Fruit fly (Drosophila melanogaster) whole organism, embryonic: ENCODE data around the gene CG4770.

Source experiments
- ATbp ChIP-seq: fragments of 200-800 bp; sonication (Bioruptor generic); optimal IDR thresholded peaks from 2 replicates; lab custom pipeline; 2017; ENCODE audit warnings: missing biosample characterization, mild to moderate bottlenecking, missing genetic modification characterization, missing genetic modification reagents
- Bteb2 ChIP-seq: fragments of 200-800 bp; sonication (Bioruptor generic); optimal IDR thresholded peaks from 2 replicates; lab custom pipeline; 2016; ENCODE audit warnings: missing biosample characterization, missing genetic modification characterization
- CG10274 ChIP-seq: fragments of 200-800 bp; sonication (Bioruptor generic); optimal IDR thresholded peaks from 3 replicates; lab custom pipeline; 2017; ENCODE audit warnings: missing biosample characterization, mild to moderate bottlenecking, missing genetic modification characterization
- CG10654 ChIP-seq: fragments of 200-800 bp; sonication (Bioruptor generic); optimal IDR thresholded peaks from 2 replicates; lab custom pipeline; 2016; ENCODE audit warnings: missing biosample characterization, missing genetic modification characterization
- CG11560 ChIP-seq: fragments of 200-800 bp; sonication (Bioruptor generic); IDR thresholded peaks from 3 replicates; pipeline ENCODE4 v1.3.6; 2022; ENCODE audit warnings: missing biosample characterization, missing genetic modification characterization
- CG12744 ChIP-seq: fragments of 200-800 bp; sonication (Bioruptor generic); optimal IDR thresholded peaks from 2 replicates; lab custom pipeline; 2016; ENCODE audit warnings: missing biosample characterization, missing genetic modification characterization
- CG12942 ChIP-seq: fragments of 200-800 bp; sonication (Bioruptor generic); optimal IDR thresholded peaks from 3 replicates; lab custom pipeline; 2016; ENCODE audit warnings: missing biosample characterization, missing genetic modification characterization
- CG14860 ChIP-seq: fragments of 200-800 bp; sonication (Bioruptor generic); IDR thresholded peaks from 3 replicates; pipeline ENCODE4 v1.3.6; 2022; ENCODE audit warnings: missing biosample characterization, missing genetic modification characterization; ENCODE audit not compliant: partially characterized antibody
- CG1792 ChIP-seq: fragments of 200-800 bp; sonication (Bioruptor generic); optimal IDR thresholded peaks from 2 replicates; lab custom pipeline; 2016; ENCODE audit warnings: missing biosample characterization, missing genetic modification characterization
- CG18262 ChIP-seq: fragments of 200-800 bp; optimal IDR thresholded peaks from 3 replicates; lab custom pipeline; 2019; ENCODE audit warnings: missing biosample characterization, mild to moderate bottlenecking, missing genetic modification characterization, moderate library complexity
- CG2199 ChIP-seq: fragments of 200-800 bp; sonication (Bioruptor generic); IDR thresholded peaks from 3 replicates; pipeline ENCODE4 v1.3.6; 2022; ENCODE audit warnings: missing biosample characterization, missing genetic modification characterization
- CG34376 ChIP-seq: fragments of 200-800 bp; sonication (Bioruptor generic); optimal IDR thresholded peaks from 2 replicates; lab custom pipeline; 2018; ENCODE audit warnings: missing biosample characterization, mild to moderate bottlenecking, missing genetic modification characterization
- CG4707 ChIP-seq: fragments of 200-800 bp; sonication (Bioruptor generic); optimal IDR thresholded peaks from 2 replicates; lab custom pipeline; 2018; ENCODE audit warnings: missing biosample characterization, mild to moderate bottlenecking, missing genetic modification characterization, moderate library complexity
- CG4730 ChIP-seq: fragments of 200-800 bp; sonication (Bioruptor generic); IDR thresholded peaks from 2 replicates; pipeline ENCODE4 v1.3.6; 2022; ENCODE audit warnings: missing biosample characterization, missing genetic modification characterization
- CG6654 ChIP-seq: fragments of 200-800 bp; sonication (Bioruptor generic); optimal IDR thresholded peaks from 2 replicates; lab custom pipeline; 2017; ENCODE audit warnings: missing biosample characterization, mild to moderate bottlenecking, missing genetic modification characterization
- CG9437 ChIP-seq: fragments of 200-800 bp; sonication (Bioruptor generic); optimal IDR thresholded peaks from 2 replicates; lab custom pipeline; 2018; ENCODE audit warnings: missing biosample characterization, mild to moderate bottlenecking, missing genetic modification characterization
- CG9932 ChIP-seq: fragments of 200-800 bp; sonication (Bioruptor generic); IDR thresholded peaks from 2 replicates; pipeline ENCODE4 v1.3.6; 2022; ENCODE audit warnings: missing biosample characterization, missing genetic modification characterization
- CHES-1-like ChIP-seq: fragments of 200-800 bp; sonication (Bioruptor generic); optimal IDR thresholded peaks from 2 replicates; lab custom pipeline; 2016; ENCODE audit warnings: missing biosample characterization, missing genetic modification characterization
- Dip2 ChIP-seq: fragments of 200-800 bp; sonication (Bioruptor generic); IDR thresholded peaks from 2 replicates; pipeline ENCODE4 v1.3.6; 2022; ENCODE audit warnings: missing biosample characterization, missing genetic modification characterization
- HHEX ChIP-seq: fragments of 200-800 bp; sonication (Bioruptor generic); optimal IDR thresholded peaks from 3 replicates; lab custom pipeline; 2017; ENCODE audit warnings: missing biosample characterization, mild to moderate bottlenecking, missing genetic modification characterization, missing genetic modification reagents
- HLH54F ChIP-seq: fragments of 200-800 bp; sonication (Bioruptor generic); optimal IDR thresholded peaks from 3 replicates; lab custom pipeline; 2016; ENCODE audit warnings: missing biosample characterization, missing genetic modification characterization
- Kr ChIP-seq: fragments of 200-800 bp; sonication (Bioruptor generic); optimal IDR thresholded peaks from 2 replicates; lab custom pipeline; 2017; ENCODE audit warnings: missing biosample characterization, mild to moderate bottlenecking, missing genetic modification characterization
- Mrtf ChIP-seq: fragments of 200-800 bp; sonication (Bioruptor generic); IDR thresholded peaks from 3 replicates; pipeline ENCODE4 v1.3.6; 2022; ENCODE audit warnings: missing biosample characterization, missing genetic modification characterization
- NK7.1 ChIP-seq: fragments of 200-800 bp; sonication (Bioruptor generic); optimal IDR thresholded peaks from 3 replicates; lab custom pipeline; 2016; ENCODE audit warnings: missing biosample characterization, missing genetic modification characterization
- Nf-YC ChIP-seq: fragments of 200-800 bp; optimal IDR thresholded peaks from 3 replicates; lab custom pipeline; 2019; ENCODE audit warnings: missing biosample characterization, mild to moderate bottlenecking, missing genetic modification characterization, moderate library complexity
- Opbp ChIP-seq: fragments of 200-800 bp; sonication (Bioruptor generic); IDR thresholded peaks from 3 replicates; pipeline ENCODE4 v1.3.6; 2022; ENCODE audit warnings: missing biosample characterization, missing genetic modification characterization; ENCODE audit not compliant: partially characterized antibody
- Optix ChIP-seq: fragments of 200-800 bp; sonication (Bioruptor generic); IDR thresholded peaks from 3 replicates; pipeline ENCODE4 v1.3.6; 2022; ENCODE audit warnings: missing biosample characterization, missing genetic modification characterization
- Vsx1 ChIP-seq: fragments of 200-800 bp; sonication (Bioruptor generic); optimal IDR thresholded peaks from 2 replicates; lab custom pipeline; 2017; ENCODE audit warnings: missing biosample characterization, mild to moderate bottlenecking, missing genetic modification characterization, missing genetic modification reagents
- al ChIP-seq: fragments of 200-800 bp; sonication (Bioruptor generic); IDR thresholded peaks from 2 replicates; pipeline ENCODE4 v1.3.6; 2022; ENCODE audit warnings: missing biosample characterization, missing genetic modification characterization
- cato ChIP-seq: fragments of 200-800 bp; sonication (Bioruptor generic); optimal IDR thresholded peaks from 2 replicates; lab custom pipeline; 2016; ENCODE audit warnings: missing biosample characterization, missing genetic modification characterization, borderline replicate concordance
- chinmo ChIP-seq: fragments of 200-800 bp; sonication (Bioruptor generic); IDR thresholded peaks from 4 replicates; pipeline ENCODE4 v1.3.6; 2022; ENCODE audit warnings: missing biosample characterization, missing genetic modification characterization; ENCODE audit not compliant: partially characterized antibody
- da ChIP-seq: fragments of 200-800 bp; sonication (Bioruptor generic); optimal IDR thresholded peaks from 2 replicates; lab custom pipeline; 2016; ENCODE audit warnings: missing biosample characterization, missing genetic modification characterization
- gce ChIP-seq: fragments of 200-800 bp; sonication (Bioruptor generic); IDR thresholded peaks from 3 replicates; pipeline ENCODE4 v1.3.6; 2022; ENCODE audit warnings: missing biosample characterization, missing genetic modification characterization
- h ChIP-seq: fragments of >200 bp; optimal IDR thresholded peaks from 2 replicates; lab custom pipeline; 2017
- hbn ChIP-seq: fragments of 200-800 bp; sonication (Bioruptor generic); IDR thresholded peaks from 2 replicates; pipeline ENCODE4 v1.3.6; 2022; ENCODE audit warnings: missing biosample characterization, missing genetic modification characterization; ENCODE audit not compliant: partially characterized antibody
- her ChIP-seq: fragments of 200-800 bp; sonication (Bioruptor generic); optimal IDR thresholded peaks from 2 replicates; lab custom pipeline; 2016; ENCODE audit warnings: missing biosample characterization, missing genetic modification characterization
- insv ChIP-seq, 2 experiments: fragments of 200-800 bp; sonication (Bioruptor generic); optimal IDR thresholded peaks; 3 replicates each; lab custom pipeline; 2016 to 2018; ENCODE audit warnings: missing biosample characterization in 2 of 2, missing genetic modification characterization in 2 of 2
- jumu ChIP-seq: fragments of 200-800 bp; sonication (Bioruptor generic); optimal IDR thresholded peaks from 3 replicates; lab custom pipeline; 2016; ENCODE audit warnings: missing biosample characterization, missing genetic modification characterization
- kay ChIP-seq: fragments of 200-800 bp; sonication (Bioruptor generic); optimal IDR thresholded peaks from 2 replicates; lab custom pipeline; 2016; ENCODE audit warnings: missing biosample characterization, missing genetic modification characterization
- lab ChIP-seq: fragments of 200-800 bp; sonication (Bioruptor generic); optimal IDR thresholded peaks from 3 replicates; lab custom pipeline; 2017; ENCODE audit warnings: missing biosample characterization, missing genetic modification characterization, mild to moderate bottlenecking, moderate library complexity, missing genetic modification reagents
- onecut ChIP-seq: fragments of 200-800 bp; sonication (Bioruptor generic); IDR thresholded peaks from 2 replicates; pipeline ENCODE4 v1.3.6; 2022; ENCODE audit warnings: missing biosample characterization, missing genetic modification characterization
- pan ChIP-seq, 4 experiments: fragments of >200 bp in 3 of 4; fragments of 200-800 bp in 1 of 4; sonication (Bioruptor generic) in 1 of 4; optimal IDR thresholded peaks in 3 of 4; IDR thresholded peaks in 1 of 4; 2 replicates each; pipeline versions ENCODE4 v1.3.6 to Lab custom; 2017 to 2022; ENCODE audit warnings: missing biosample characterization in 2 of 4, missing genetic modification characterization in 2 of 4, mixed read lengths in 1 of 4
- repo ChIP-seq: fragments of 200-800 bp; sonication (Bioruptor generic); optimal IDR thresholded peaks from 2 replicates; lab custom pipeline; 2016; ENCODE audit warnings: missing biosample characterization, missing genetic modification characterization
- rib ChIP-seq: fragments of 200-800 bp; sonication (Bioruptor generic); IDR thresholded peaks from 2 replicates; pipeline ENCODE4 v1.3.6; 2022; ENCODE audit warnings: missing biosample characterization, missing genetic modification characterization
- run ChIP-seq: fragments of 200-800 bp; sonication (Bioruptor generic); optimal IDR thresholded peaks from 3 replicates; lab custom pipeline; 2018; ENCODE audit warnings: missing biosample characterization, mild to moderate bottlenecking, missing genetic modification characterization
- sd ChIP-seq: fragments of 200-800 bp; sonication (Bioruptor generic); optimal IDR thresholded peaks from 3 replicates; lab custom pipeline; 2018; ENCODE audit warnings: missing biosample characterization, mild to moderate bottlenecking, missing genetic modification characterization, moderate library complexity
- sens ChIP-seq: fragments of 200-800 bp; sonication (Bioruptor generic); peaks from one replicate; lab custom pipeline; 2016; ENCODE audit warnings: missing biosample characterization, missing genetic modification characterization
- sim ChIP-seq: fragments of 200-800 bp; sonication (Bioruptor generic); IDR thresholded peaks from 2 replicates; pipeline ENCODE4 v1.3.6; 2022; ENCODE audit warnings: missing biosample characterization, missing genetic modification characterization
- zen2 ChIP-seq: fragments of 200-800 bp; sonication (Bioruptor generic); IDR thresholded peaks from 3 replicates; pipeline ENCODE4 v1.3.6; 2022; ENCODE audit warnings: missing biosample characterization, missing genetic modification characterization; ENCODE audit not compliant: partially characterized antibody

CG4770 gene

dm6 chr3R:19902328-19902727, 16.0 kb upstream of the CG4770 start (continued):
- TF ChIP-seq hbn (GFP tag; lab: Robert Waterston, UW) (no peak), CG12942 (GFP tag; lab: Kevin White, UChicago) (no peak), NK7.1 (no peak), Nf-YC (tag; lab: Kevin White, UChicago) (peak; percentile 36), CG10274 (no peak), repo (GFP tag; lab: Kevin White, UChicago) (no peak), CG10654 (GFP tag; lab: Kevin White, UChicago) (no peak), jumu (GFP tag; lab: Kevin White, UChicago) (no peak), CG9932 (peak; percentile 35), CG11560 (tag; lab: Robert Waterston, UW) (0 out of 3 replicates have a peak, but pooled peaks have one; percentile 12), CG12744 (GFP tag; lab: Kevin White, UChicago) (no peak), Vsx1 (GFP tag; lab: Kevin White, UChicago) (no peak), zen2 (no peak), HHEX (GFP tag; lab: Kevin White, UChicago) (no peak), Opbp (GFP tag; lab: Robert Waterston, UW) (no peak), pan (optimal IDR thresholded peaks at IDR 0.05; lab: Kevin White, UChicago) (no peak), pan (GFP tag; optimal IDR thresholded peaks at IDR 0.05 in 1 of 2, IDR thresholded peaks at IDR 0.05 in 1 of 2) (peak in 1 of 2 experiments; percentile 44)

dm6 chr3R:19902926-19903739, 15.2 kb upstream of the CG4770 start, which contains the start of gene ClpX:
Gene ClpX (minus strand): TSS chr3R:19903689.
- TF ChIP-seq Optix (no peak), sens (GFP tag; lab: Kevin White, UChicago) (peak; percentile 80), CG6654 (GFP tag; lab: Kevin White, UChicago) (no peak), HLH54F (GFP tag; lab: Kevin White, UChicago) (no peak), CG4730 (GFP tag; lab: Robert Waterston, UW) (no peak), CG34376 (GFP tag; lab: Kevin White, UChicago) (peak; percentile 37), da (GFP tag; lab: Kevin White, UChicago) (no peak), Dip2 (GFP tag; lab: Robert Waterston, UW) (no peak), CG1792 (GFP tag; lab: Kevin White, UChicago) (no peak), kay (no peak), Kr (GFP tag; lab: Kevin White, UChicago) (no peak), Bteb2 (GFP tag; lab: Kevin White, UChicago) (no peak), CHES-1-like (GFP tag; lab: Kevin White, UChicago) (no peak), CG9437 (GFP tag; lab: Kevin White, UChicago) (no peak), chinmo (0 out of 4 replicates have a peak, but pooled peaks have one; percentile 41), gce (GFP tag; lab: Robert Waterston, UW) (no peak), CG18262 (tag; lab: Kevin White, UChicago) (no peak), rib (GFP tag; lab: Robert Waterston, UW) (no peak), insv (GFP tag; optimal IDR thresholded peaks at IDR 0.05; lab: Kevin White, UChicago) (no peak), cato (GFP tag; lab: Kevin White, UChicago) (no peak), sim (no peak), lab (no peak), CG4707 (GFP tag; lab: Kevin White, UChicago) (peak; percentile 100), Mrtf (no peak), CG2199 (GFP tag; lab: Robert Waterston, UW) (no peak; the same call in 2 of the 3 replicates), al (GFP tag; lab: Robert Waterston, UW) (no peak), run (no peak), h (lab: Kevin White, UChicago) (no peak), CG14860 (peak; percentile 59; the same call in 2 of the 3 replicates), onecut (GFP tag; lab: Robert Waterston, UW) (no peak), ATbp (GFP tag; lab: Kevin White, UChicago) (no peak), her (no peak), sd (tag; lab: Kevin White, UChicago) (peak; percentile 24)
